Worm (Caenorhabditis elegans): ENCODE results near the gene obr-1.

The obr-1 gene

DNA sequence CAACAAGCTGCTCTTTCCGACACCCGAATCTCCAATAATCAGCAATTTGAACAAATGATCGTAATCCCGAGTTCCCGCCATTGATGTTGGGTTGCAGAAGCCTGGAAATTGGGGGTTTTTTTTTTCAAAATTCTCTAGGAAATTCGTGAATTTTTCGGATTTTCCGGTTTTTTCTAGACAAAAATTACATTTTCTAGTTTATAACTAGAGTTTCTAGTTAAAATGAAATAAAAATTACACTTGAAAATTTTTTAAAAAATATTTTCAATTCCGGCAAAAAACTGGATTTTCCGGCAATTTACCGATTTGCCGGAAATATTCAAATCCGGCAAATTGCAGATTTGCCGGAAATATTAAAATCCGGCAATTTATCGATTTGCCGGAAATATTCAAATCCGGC lies 40.8 kb upstream of the obr-1 start, which contains the start of gene rab-35:
Gene rab-35, minus strand, starts transcription at position 101 of the 400 bp plus-strand sequence.
- TF ChIP-seq mep-1 (tag; optimal IDR thresholded peaks at IDR 0.05) = no peak
- TF ChIP-seq nhr-85 (tag) = peak; percentile 9
- TF ChIP-seq dsc-1 (tag; optimal IDR thresholded peaks at IDR 0.05) = no peak
- TF ChIP-seq C04F5.9 (tag; optimal IDR thresholded peaks at IDR 0.05) = no peak
- TF ChIP-seq fkh-4 (tag; optimal IDR thresholded peaks at IDR 0.05; ENCODE audit: borderline replicate concordance) = no peak
- no peak for TF ChIP-seq hlh-4 (tag; optimal IDR thresholded peaks at IDR 0.05)
- no peak for TF ChIP-seq lir-3 (tag; optimal IDR thresholded peaks at IDR 0.05; ENCODE audit: poor library complexity)
- TF ChIP-seq lin-35 (GFP tag; optimal IDR thresholded peaks at IDR 0.05) = no peak

DNA sequence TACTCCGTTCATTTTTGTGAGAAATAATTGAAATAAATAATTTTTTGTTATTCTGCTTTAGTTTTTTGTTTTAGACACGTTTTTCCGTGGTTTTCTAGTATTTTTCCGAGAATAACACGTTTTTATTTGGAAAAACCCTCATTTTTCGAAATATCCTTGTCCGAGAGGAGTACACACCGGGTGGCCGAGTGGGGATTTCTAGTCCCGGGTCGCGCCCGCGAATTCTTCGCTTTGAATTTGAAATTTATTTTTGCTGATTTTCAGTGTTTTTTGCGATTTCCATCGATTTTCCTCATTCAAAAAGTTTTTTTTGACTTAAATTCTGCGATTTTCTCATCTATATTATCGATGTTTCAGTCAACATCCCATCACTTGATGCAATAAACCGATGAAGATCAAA lies 19.9 kb upstream of the obr-1 start, which contains the start of the genes gly-9, mib-1 and smc-3:
Gene gly-9, minus strand, starts transcription at position 27 of the 400 bp plus-strand sequence.
Gene mib-1, minus strand, starts transcription at position 123 of the 400 bp plus-strand sequence.
Gene smc-3, plus strand, starts transcription at position 351 of the 400 bp plus-strand sequence.
- peak; percentile 26 for TF ChIP-seq efl-3 (GFP tag; optimal IDR thresholded peaks at IDR 0.05)
- peak; percentile 82 to 89 for TF ChIP-seq efl-1 (optimal IDR thresholded peaks at IDR 0.05)
- TF ChIP-seq efl-1 (GFP tag; optimal IDR thresholded peaks at IDR 0.05 in 1 of 2) = peak; percentile 91 to 98
- TF ChIP-seq C04F5.9 (tag; optimal IDR thresholded peaks at IDR 0.05) = peak; percentile 75
- no peak for TF ChIP-seq nhr-11 (tag; optimal IDR thresholded peaks at IDR 0.05)
- no peak for TF ChIP-seq nhr-84 (tag; optimal IDR thresholded peaks at IDR 0.05)
- peak; percentile 78 for TF ChIP-seq nhr-19 (GFP tag; conservative IDR thresholded peaks at IDR 0.05)
- TF ChIP-seq mep-1 (tag; optimal IDR thresholded peaks at IDR 0.05) = peak; percentile 84
- TF ChIP-seq snu-23 (GFP tag; optimal IDR thresholded peaks at IDR 0.05) = peak; percentile 87
- TF ChIP-seq elt-2 (tag; optimal IDR thresholded peaks at IDR 0.05) = peak; percentile 45
- TF ChIP-seq Y116A8C.19 (tag; optimal IDR thresholded peaks at IDR 0.05; ENCODE audit: borderline replicate concordance) = peak; percentile 54
- no peak for TF ChIP-seq pqm-1 (tag; optimal IDR thresholded peaks at IDR 0.05)
- TF ChIP-seq ztf-4 (tag; optimal IDR thresholded peaks at IDR 0.05) = no peak
- no peak for TF ChIP-seq unc-62 (GFP tag; optimal IDR thresholded peaks at IDR 0.05)
- no peak for TF ChIP-seq ets-5 (GFP tag; IDR thresholded peaks at IDR 0.05)
- peak; percentile 57 for TF ChIP-seq F16B12.6 (tag; optimal IDR thresholded peaks at IDR 0.05)
- TF ChIP-seq hlh-17 (GFP tag; optimal IDR thresholded peaks at IDR 0.05; ENCODE audit: borderline replicate concordance) = no peak
- peak; percentile 33 for TF ChIP-seq hlh-4 (tag; optimal IDR thresholded peaks at IDR 0.05)
- TF ChIP-seq sptf-1 (tag; optimal IDR thresholded peaks at IDR 0.05) = no peak
- TF ChIP-seq aha-1 (tag; optimal IDR thresholded peaks at IDR 0.05) = no peak
- peak; percentile 82 for TF ChIP-seq fkh-8 (tag; optimal IDR thresholded peaks at IDR 0.05)
- peak; percentile 79 for TF ChIP-seq skn-1 (tag; optimal IDR thresholded peaks at IDR 0.05)
- TF ChIP-seq lir-3 (tag; optimal IDR thresholded peaks at IDR 0.05; ENCODE audit: poor library complexity) = peak; percentile 96
- no peak for TF ChIP-seq ces-1 (GFP tag; optimal IDR thresholded peaks at IDR 0.05)
- no peak for TF ChIP-seq ama-1 (optimal IDR thresholded peaks at IDR 0.05)
- TF ChIP-seq tlp-1 (tag; optimal IDR thresholded peaks at IDR 0.05) = no peak
- peak; percentile 98 for TF ChIP-seq rnt-1 (tag; optimal IDR thresholded peaks at IDR 0.05)
- peak; percentile 90 to 91 for TF ChIP-seq lin-35 (GFP tag; optimal IDR thresholded peaks at IDR 0.05)
- peak; percentile 89 for TF ChIP-seq dsc-1 (tag; optimal IDR thresholded peaks at IDR 0.05)
- TF ChIP-seq nhr-90 (tag; optimal IDR thresholded peaks at IDR 0.05; ENCODE audit: poor library complexity) = peak; percentile 91
- peak; percentile 85 for TF ChIP-seq unc-98 (GFP tag; IDR thresholded peaks at IDR 0.05)
- peak; percentile 29 for TF ChIP-seq ceh-8 (GFP tag; optimal IDR thresholded peaks at IDR 0.05)
- no peak for TF ChIP-seq unc-30 (tag; optimal IDR thresholded peaks at IDR 0.05)
- peak; percentile 50; the same call in 1 of the 2 replicates for TF ChIP-seq ceh-88 (GFP tag; IDR thresholded peaks at IDR 0.05)
- no peak for TF ChIP-seq nhr-237 (tag; optimal IDR thresholded peaks at IDR 0.05)
- no peak for TF ChIP-seq grh-1 (GFP tag; IDR thresholded peaks at IDR 0.05)
- no peak for TF ChIP-seq lin-39 (tag; optimal IDR thresholded peaks at IDR 0.05)
- peak; percentile 83 for TF ChIP-seq nhr-20 (tag; optimal IDR thresholded peaks at IDR 0.05)
- peak; percentile 66 for TF ChIP-seq snpc-4 (tag; optimal IDR thresholded peaks at IDR 0.05)
- TF ChIP-seq sox-4 (tag; optimal IDR thresholded peaks at IDR 0.05) = peak; percentile 89
- TF ChIP-seq fkh-10 (GFP tag; optimal IDR thresholded peaks at IDR 0.05) = no peak
- no peak for TF ChIP-seq unc-130 (tag; optimal IDR thresholded peaks at IDR 0.05)
- peak; percentile 26 to 82 (median 58) for TF ChIP-seq ceh-82 (tag; optimal IDR thresholded peaks at IDR 0.05)
- peak; percentile 70 for TF ChIP-seq lin-15B (tag; optimal IDR thresholded peaks at IDR 0.05)
- no peak for TF ChIP-seq zip-4 (GFP tag; optimal IDR thresholded peaks at IDR 0.05)
- TF ChIP-seq vab-15 (tag; optimal IDR thresholded peaks at IDR 0.05) = peak; percentile 59
- TF ChIP-seq isw-1 (GFP tag; IDR thresholded peaks at IDR 0.05) = peak; percentile 73
- TF ChIP-seq pax-3 (tag; optimal IDR thresholded peaks at IDR 0.05) = peak; percentile 90
- peak; percentile 9 for TF ChIP-seq C16A3.4 (tag; optimal IDR thresholded peaks at IDR 0.05)
